Worm (Caenorhabditis elegans): ENCODE data around the gene prp-8.

DNA sequence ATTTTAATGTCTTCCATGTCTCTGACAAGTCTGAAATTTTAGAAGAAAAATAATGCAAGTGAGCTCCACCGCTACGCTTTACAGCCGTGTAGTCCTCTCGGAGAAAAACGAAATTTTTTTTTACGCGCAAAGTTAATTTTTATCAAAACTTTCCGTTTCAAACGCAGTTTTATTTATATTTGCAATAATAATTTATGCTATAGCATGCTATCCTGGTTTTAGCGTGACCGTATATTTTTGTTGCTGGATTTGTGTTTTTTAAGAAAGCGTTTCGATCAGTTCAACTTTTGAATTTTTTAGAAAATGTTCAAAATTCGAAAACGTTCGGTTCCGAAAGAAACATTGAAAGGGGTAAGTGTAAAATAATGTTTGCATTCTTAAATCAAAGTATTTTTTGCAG lies 27.5 kb downstream of the prp-8 start, which contains the start of gene C50C3.1:
- TF ChIP-seq mel-28 (tag; optimal IDR thresholded peaks at IDR 0.05; ENCODE audit: borderline replicate concordance) (no peak), F37B4.10 (GFP tag; IDR thresholded peaks at IDR 0.05) (no peak), tlf-1 (GFP tag; optimal IDR thresholded peaks at IDR 0.05) (no peak)

Data from whole organism, young adult.